Worm (Caenorhabditis elegans): Measurements from ENCODE around the gene pelo-1.
A peak's percentile ranks its signal among the peaks of the same experiment; 100 is the strongest.

The pelo-1 gene

DNA sequence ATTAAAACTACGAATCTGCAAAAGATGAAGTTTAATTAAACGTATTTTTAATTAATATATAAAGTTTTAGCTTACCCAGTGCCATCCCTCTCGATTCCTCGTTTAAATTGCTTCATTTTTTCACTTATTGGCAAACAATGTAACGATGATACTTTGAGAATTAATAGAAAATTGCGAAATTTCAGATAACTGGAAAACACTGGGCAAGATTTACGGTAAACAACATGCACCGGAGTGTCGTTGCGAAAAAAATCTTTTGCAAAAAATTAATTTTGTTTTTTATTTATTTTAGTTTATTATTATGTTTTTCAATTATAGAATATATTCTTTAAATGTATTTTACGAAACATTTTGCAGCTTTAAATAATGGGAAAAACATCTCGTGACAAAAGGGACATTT, at the start of gene pelo-1, which contains the start of gene R74.7:
pelo-1 (minus strand) TSS at position 151 of the 400 bp plus-strand sequence.
R74.7 (plus strand) TSS at position 358 of the 400 bp plus-strand sequence.
- no peak for TF ChIP-seq him-1 (tag; optimal IDR thresholded peaks at IDR 0.05)
- no peak for TF ChIP-seq dao-5 (tag; optimal IDR thresholded peaks at IDR 0.05)
- no peak for TF ChIP-seq W03F9.2 (tag; optimal IDR thresholded peaks at IDR 0.05)

DNA sequence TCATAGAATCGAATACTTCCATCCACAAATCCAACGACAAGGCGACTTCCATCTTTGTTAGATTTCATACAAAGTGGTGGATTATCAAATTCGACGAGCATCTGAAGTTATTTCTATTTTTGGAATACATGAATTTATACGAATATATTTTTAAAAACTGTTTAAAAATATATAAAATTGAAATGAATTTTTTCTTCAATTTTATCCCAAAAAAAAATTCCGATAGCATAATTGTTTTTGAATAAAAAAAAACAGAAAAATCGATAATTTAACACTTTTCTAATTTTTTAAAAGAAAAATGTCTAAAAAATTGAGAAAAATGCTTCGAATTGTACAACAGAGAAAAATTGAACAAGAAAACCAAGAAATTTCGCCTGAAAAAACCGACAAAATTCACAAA, 43.5 kb upstream of the pelo-1 start, which contains the start of gene Y44F5A.1:
Y44F5A.1 (minus strand) TSS at position 101 of the 400 bp plus-strand sequence.
- TF ChIP-seq dao-5 (tag; optimal IDR thresholded peaks at IDR 0.05) (no peak), him-1 (tag; optimal IDR thresholded peaks at IDR 0.05) (no peak), W03F9.2 (tag; optimal IDR thresholded peaks at IDR 0.05) (no peak)

DNA sequence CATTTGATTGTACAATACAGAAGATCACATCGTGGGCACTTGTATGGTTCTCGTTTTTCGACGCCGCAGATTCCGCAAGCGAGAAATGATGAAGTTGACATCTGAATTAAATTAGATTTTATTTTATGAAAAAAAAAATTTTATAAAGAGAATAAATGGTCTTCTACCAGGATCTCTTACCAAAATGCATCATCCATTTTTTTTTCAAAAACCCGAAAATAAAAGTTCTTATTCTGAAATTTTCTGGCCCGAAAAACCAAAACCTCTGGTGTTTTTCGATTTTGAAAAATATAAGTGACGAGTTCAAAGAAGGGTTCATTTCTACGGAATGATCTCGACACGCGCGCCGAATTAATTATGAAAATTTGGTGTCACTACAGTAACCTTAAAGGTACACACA, 40.3 kb upstream of the pelo-1 start, which contains the start of gene zhit-2:
zhit-2 (minus strand) TSS at position 101 of the 400 bp plus-strand sequence.
- no peak for TF ChIP-seq him-1 (tag; optimal IDR thresholded peaks at IDR 0.05)
- TF ChIP-seq W03F9.2 (tag; optimal IDR thresholded peaks at IDR 0.05) = no peak
- no peak for TF ChIP-seq dao-5 (tag; optimal IDR thresholded peaks at IDR 0.05)

DNA sequence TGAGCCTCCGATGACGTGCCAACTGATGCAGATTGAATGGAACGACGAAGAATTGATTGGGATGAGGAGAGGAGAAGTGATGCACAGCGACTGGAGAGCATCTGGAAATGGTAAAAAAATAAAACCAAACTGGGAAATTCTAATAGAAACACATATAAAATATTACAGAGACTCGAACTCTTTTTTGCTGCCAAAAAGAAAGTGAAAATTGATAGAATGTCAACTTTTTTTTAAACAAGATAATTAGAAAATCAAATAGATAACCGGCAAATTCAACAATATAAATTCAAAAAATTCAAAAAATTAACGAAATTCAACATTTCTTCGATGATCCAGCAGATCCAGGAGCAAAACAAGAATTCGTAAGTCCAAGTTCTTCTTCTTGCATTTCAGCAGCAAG, 39.4 kb upstream of the pelo-1 start, which contains the start of gene mrpl-21:
mrpl-21 (minus strand) TSS at position 101 of the 400 bp plus-strand sequence.
- TF ChIP-seq him-1 (tag; optimal IDR thresholded peaks at IDR 0.05) = no peak

- TF ChIP-seq W03F9.2 (tag; optimal IDR thresholded peaks at IDR 0.05) (no peak), him-1 (tag; optimal IDR thresholded peaks at IDR 0.05) (no peak), dao-5 (tag; optimal IDR thresholded peaks at IDR 0.05) (no peak)
Measured at ce11 chrIII:4242225-4242862, 38.3 kb upstream of the pelo-1 start, which contains the start of gene F43C1.7. Gene F43C1.7 (minus strand): TSS chrIII:4242575.

- TF ChIP-seq him-1 (tag; optimal IDR thresholded peaks at IDR 0.05) (no peak), W03F9.2 (tag; optimal IDR thresholded peaks at IDR 0.05) (no peak), dao-5 (tag; optimal IDR thresholded peaks at IDR 0.05) (no peak)
Measured at ce11 chrIII:4241181-4241580, 37.2 kb upstream of the pelo-1 start.

ce11 chrIII:4240126-4240525, 36.1 kb upstream of the pelo-1 start:
- TF ChIP-seq W03F9.2 (tag; optimal IDR thresholded peaks at IDR 0.05) (no peak), dao-5 (tag; optimal IDR thresholded peaks at IDR 0.05) (no peak), him-1 (tag; optimal IDR thresholded peaks at IDR 0.05) (no peak)

- no peak for TF ChIP-seq dao-5 (tag; optimal IDR thresholded peaks at IDR 0.05)
- peak; percentile 31 for TF ChIP-seq him-1 (tag; optimal IDR thresholded peaks at IDR 0.05)
- peak; percentile 68 for TF ChIP-seq W03F9.2 (tag; optimal IDR thresholded peaks at IDR 0.05)
Measured at ce11 chrIII:4237660-4238059, 33.6 kb upstream of the pelo-1 start.

ce11 chrIII:4236178-4236577, 32.2 kb upstream of the pelo-1 start:
- TF ChIP-seq W03F9.2 (tag; optimal IDR thresholded peaks at IDR 0.05) (no peak), dao-5 (tag; optimal IDR thresholded peaks at IDR 0.05) (no peak), him-1 (tag; optimal IDR thresholded peaks at IDR 0.05) (no peak)

DNA sequence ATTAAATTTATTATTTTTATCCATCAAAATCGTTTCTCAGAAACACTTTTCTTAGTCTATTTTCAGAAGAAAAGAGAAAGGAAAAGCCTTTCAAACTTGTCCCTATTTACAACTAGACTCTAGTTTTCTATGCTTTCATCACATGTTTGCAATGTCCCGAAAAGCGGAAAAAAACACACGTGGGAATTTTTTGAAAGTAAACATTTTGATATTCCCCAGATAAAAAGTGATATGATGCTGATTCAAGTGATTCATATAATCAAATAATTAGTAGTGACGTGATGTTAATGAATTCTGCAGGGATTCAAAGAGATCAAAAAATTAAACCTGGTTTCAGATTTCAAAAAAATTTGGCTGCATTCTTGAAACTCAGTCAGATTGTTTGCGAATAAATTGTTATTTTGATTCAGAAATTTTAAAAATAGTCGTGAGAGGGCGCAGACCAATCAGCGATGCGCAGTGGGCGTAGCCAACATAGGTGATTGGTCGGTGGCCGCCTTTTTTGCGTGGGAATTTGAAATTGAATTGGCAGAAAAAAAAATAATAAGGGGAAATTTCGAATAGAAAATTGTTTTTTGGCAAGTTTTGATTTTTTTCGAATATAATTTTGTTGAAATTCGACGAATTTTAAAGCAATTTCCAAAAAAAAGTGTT, 30.7 kb upstream of the pelo-1 start:
- TF ChIP-seq W03F9.2 (tag; optimal IDR thresholded peaks at IDR 0.05) (no peak), him-1 (tag; optimal IDR thresholded peaks at IDR 0.05) (no peak), dao-5 (tag; optimal IDR thresholded peaks at IDR 0.05) (no peak)

ce11 chrIII:4232811-4233269, 28.8 kb upstream of the pelo-1 start, which contains the start of gene nhr-20:
Gene nhr-20 (minus strand): TSS chrIII:4233219.
- TF ChIP-seq W03F9.2 (tag; optimal IDR thresholded peaks at IDR 0.05) = no peak
- no peak for TF ChIP-seq dao-5 (tag; optimal IDR thresholded peaks at IDR 0.05)
- TF ChIP-seq him-1 (tag; optimal IDR thresholded peaks at IDR 0.05) = no peak

DNA sequence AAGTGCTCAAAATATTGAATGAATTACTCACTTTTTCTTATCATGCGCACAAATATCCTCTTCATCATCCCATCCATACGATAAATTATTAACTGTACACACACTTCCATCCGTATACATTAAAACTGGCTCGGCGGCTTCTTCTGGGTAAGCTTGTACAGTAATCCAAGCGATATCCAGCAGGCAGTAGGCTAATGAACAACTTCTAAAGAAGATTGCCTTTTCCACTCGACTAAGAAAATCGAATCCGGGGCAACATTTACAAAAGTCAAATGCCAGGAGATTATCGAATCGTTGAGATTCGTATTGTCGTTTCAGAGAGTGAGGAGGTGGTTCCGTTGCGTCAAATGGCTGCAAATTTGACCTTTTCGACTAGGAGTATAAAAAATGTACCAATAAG, 27.4 kb upstream of the pelo-1 start:
- TF ChIP-seq W03F9.2 (tag; optimal IDR thresholded peaks at IDR 0.05) (no peak), him-1 (tag; optimal IDR thresholded peaks at IDR 0.05) (no peak), dao-5 (tag; optimal IDR thresholded peaks at IDR 0.05) (no peak)

- TF ChIP-seq dao-5 (tag; optimal IDR thresholded peaks at IDR 0.05) = no peak
- TF ChIP-seq him-1 (tag; optimal IDR thresholded peaks at IDR 0.05) = no peak
- no peak for TF ChIP-seq W03F9.2 (tag; optimal IDR thresholded peaks at IDR 0.05)
Measured at ce11 chrIII:4230092-4230491, 26.1 kb upstream of the pelo-1 start.

- no peak for TF ChIP-seq dao-5 (tag; optimal IDR thresholded peaks at IDR 0.05)
- TF ChIP-seq W03F9.2 (tag; optimal IDR thresholded peaks at IDR 0.05) = no peak
- TF ChIP-seq him-1 (tag; optimal IDR thresholded peaks at IDR 0.05) = no peak
Measured at ce11 chrIII:4228841-4229240, 24.8 kb upstream of the pelo-1 start, which contains the start of gene F43C1.5. Gene F43C1.5 (plus strand): TSS chrIII:4229141.

All from whole organism, L4/young adult.